Worm (Caenorhabditis elegans): ENCODE data around the gene F44E5.5.

Gene F44E5.5

ce11 chrII:11742320-11742719 lies 17.1 kb upstream of the F44E5.5 start:
- no peak for TF ChIP-seq nhr-12 (tag; optimal IDR thresholded peaks at IDR 0.05)
- TF ChIP-seq egl-5 (tag; optimal IDR thresholded peaks at IDR 0.05), result no peak
- TF ChIP-seq ama-1 (optimal IDR thresholded peaks at IDR 0.05), result no peak
- TF ChIP-seq nfya-1 (tag; optimal IDR thresholded peaks at IDR 0.05; ENCODE audit: insufficient read depth), result no peak
- no peak for TF ChIP-seq ztf-11 (tag; optimal IDR thresholded peaks at IDR 0.05)
- no peak for TF ChIP-seq mml-1 (tag; optimal IDR thresholded peaks at IDR 0.05)
- no peak for TF ChIP-seq hmg-11 (tag; optimal IDR thresholded peaks at IDR 0.05)
- no peak for TF ChIP-seq mdl-1 (tag; optimal IDR thresholded peaks at IDR 0.05)
- TF ChIP-seq lin-15B (tag; optimal IDR thresholded peaks at IDR 0.05), result no peak
- no peak for TF ChIP-seq egl-27 (tag; optimal IDR thresholded peaks at IDR 0.05)
- no peak for TF ChIP-seq ceh-28 (tag; optimal IDR thresholded peaks at IDR 0.05)
- TF ChIP-seq aly-2 (tag; optimal IDR thresholded peaks at IDR 0.05), result no peak
- no peak for TF ChIP-seq sea-2 (GFP tag; optimal IDR thresholded peaks at IDR 0.05)
- no peak for TF ChIP-seq elt-2 (tag; optimal IDR thresholded peaks at IDR 0.05)
- TF ChIP-seq nhr-76 (tag; optimal IDR thresholded peaks at IDR 0.05), result no peak
- TF ChIP-seq nhr-77 (tag; optimal IDR thresholded peaks at IDR 0.05), result no peak
- no peak for TF ChIP-seq pha-4 (tag; optimal IDR thresholded peaks at IDR 0.05)

- TF ChIP-seq mml-1 (tag; optimal IDR thresholded peaks at IDR 0.05) (no peak), eor-1 (tag; optimal IDR thresholded peaks at IDR 0.05) (no peak), tbx-2 (tag; optimal IDR thresholded peaks at IDR 0.05) (peak; percentile 47), elt-2 (tag; optimal IDR thresholded peaks at IDR 0.05) (no peak), ceh-28 (tag; optimal IDR thresholded peaks at IDR 0.05) (peak; percentile 32), lin-15B (tag; optimal IDR thresholded peaks at IDR 0.05) (peak; percentile 24), elt-1 (tag; optimal IDR thresholded peaks at IDR 0.05) (peak; percentile 4), nhr-77 (tag; optimal IDR thresholded peaks at IDR 0.05) (no peak), fos-1 (tag; optimal IDR thresholded peaks at IDR 0.05) (no peak), mdl-1 (tag; optimal IDR thresholded peaks at IDR 0.05) (peak; percentile 15), snpc-4 (tag; optimal IDR thresholded peaks at IDR 0.05) (peak; percentile 8), hmg-11 (tag; optimal IDR thresholded peaks at IDR 0.05) (peak; percentile 70), ceh-16 (tag; optimal IDR thresholded peaks at IDR 0.05) (no peak), lsy-12 (tag; optimal IDR thresholded peaks at IDR 0.05) (peak; percentile 59), lin-39 (tag; optimal IDR thresholded peaks at IDR 0.05) (peak; percentile 92), sea-2 (GFP tag; optimal IDR thresholded peaks at IDR 0.05) (peak; percentile 32), fkh-10 (GFP tag; optimal IDR thresholded peaks at IDR 0.05) (peak; percentile 30), unc-62 (GFP tag; optimal IDR thresholded peaks at IDR 0.05) (no peak), ama-1 (optimal IDR thresholded peaks at IDR 0.05) (peak; percentile 69), egl-27 (tag; optimal IDR thresholded peaks at IDR 0.05) (peak; percentile 70), zag-1 (tag; optimal IDR thresholded peaks at IDR 0.05) (peak; percentile 22), ceh-9 (tag; optimal IDR thresholded peaks at IDR 0.05) (no peak), ztf-4 (tag; optimal IDR thresholded peaks at IDR 0.05) (no peak), nfya-1 (tag; optimal IDR thresholded peaks at IDR 0.05; ENCODE audit: insufficient read depth) (peak; percentile 90), ceh-82 (tag; optimal IDR thresholded peaks at IDR 0.05) (peak; percentile 53), egl-5 (tag; optimal IDR thresholded peaks at IDR 0.05) (peak; percentile 50), skn-1 (tag; optimal IDR thresholded peaks at IDR 0.05) (peak; percentile 9)
Measured at ce11 chrII:11746782-11747288, 12.6 kb upstream of the F44E5.5 start.

- TF ChIP-seq nhr-12 (tag; optimal IDR thresholded peaks at IDR 0.05) (no peak), pha-4 (tag; optimal IDR thresholded peaks at IDR 0.05) (peak; percentile 26), nfya-1 (tag; optimal IDR thresholded peaks at IDR 0.05; ENCODE audit: insufficient read depth) (peak; percentile 1), egl-5 (tag; optimal IDR thresholded peaks at IDR 0.05) (no peak)
Measured at ce11 chrII:11747889-11748288, 11.6 kb upstream of the F44E5.5 start.

- TF ChIP-seq nhr-237 (tag; optimal IDR thresholded peaks at IDR 0.05) (no peak), mml-1 (tag; optimal IDR thresholded peaks at IDR 0.05) (no peak), aly-2 (tag; optimal IDR thresholded peaks at IDR 0.05) (no peak), ceh-28 (tag; optimal IDR thresholded peaks at IDR 0.05) (peak; percentile 29), skn-1 (tag; optimal IDR thresholded peaks at IDR 0.05) (no peak), nhr-12 (tag; optimal IDR thresholded peaks at IDR 0.05) (no peak), unc-39 (tag; optimal IDR thresholded peaks at IDR 0.05) (no peak)
Measured at ce11 chrII:11748494-11748893, 11.0 kb upstream of the F44E5.5 start, which contains the start of the genes F44E5.17 and gpb-1. Gene F44E5.17 (minus strand): TSS chrII:11748594. Gene gpb-1 (minus strand): TSS chrII:11748611.

All from whole organism, L3 larva.